Worm (Caenorhabditis elegans) whole organism, L4/young adult: ENCODE measurements around the gene srh-192.

Source experiments
- W03F9.2 ChIP-seq: fragments of 150-350 bp; optimal IDR thresholded peaks from 2 replicates; lab custom pipeline; 2014; ENCODE audit warnings: missing biosample characterization, missing genetic modification characterization
- dao-5 ChIP-seq: sonication (generic microtip); optimal IDR thresholded peaks from 2 replicates; lab custom pipeline; 2016; ENCODE audit warnings: missing genotype, missing genetic modification characterization, moderate library complexity, missing compliant biosample characterization
- him-1 ChIP-seq: sonication (generic microtip); optimal IDR thresholded peaks from 2 replicates; lab custom pipeline; 2016; ENCODE audit warnings: missing genotype, missing genetic modification reagents, missing genetic modification characterization, missing compliant biosample characterization

ce11 chrV:4361505-4361904 is 46.5 kb upstream of the srh-192 start, which contains the start of gene F32D1.3:
- no peak for TF ChIP-seq him-1
- TF ChIP-seq W03F9.2 (tag; lab: Kevin White, UChicago), result no peak
- TF ChIP-seq dao-5 (tag; lab: Kevin White, UChicago), result no peak
